Fruit fly (Drosophila melanogaster): ENCODE results near the gene gb.

DNA sequence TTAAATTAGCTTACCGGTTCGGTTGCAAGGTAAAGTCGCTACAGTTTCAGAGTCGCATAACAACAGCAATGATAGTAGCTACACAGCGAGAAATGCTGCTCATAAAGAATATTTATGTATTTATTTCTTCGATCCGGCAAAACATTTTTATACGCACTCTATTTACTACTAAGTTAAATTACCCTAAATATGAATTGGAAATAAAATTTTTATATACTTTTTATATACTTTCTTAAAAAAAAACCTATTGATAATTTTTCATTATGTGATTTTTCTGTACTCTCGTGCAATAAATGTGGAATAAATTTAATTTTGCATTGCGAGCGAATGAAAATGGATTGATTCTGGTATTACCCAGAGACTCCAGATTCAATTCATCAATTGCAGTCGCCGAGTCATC is 11.1 kb downstream of the gb start, which contains the start of gene Jhbp11:
- no peak for TF ChIP-seq dsx (GFP tag; optimal IDR thresholded peaks at IDR 0.05; ENCODE audit: poor library complexity, severe bottlenecking)
- TF ChIP-seq Sox14 (GFP tag; optimal IDR thresholded peaks at IDR 0.05) = no peak
- no peak for TF ChIP-seq ss (GFP tag; optimal IDR thresholded peaks at IDR 0.05)
- no peak for TF ChIP-seq salr (GFP tag; optimal IDR thresholded peaks at IDR 0.05)
- TF ChIP-seq Sox102F (GFP tag; optimal IDR thresholded peaks at IDR 0.05) = no peak
- TF ChIP-seq Gug (GFP tag; IDR thresholded peaks at IDR 0.05) = no peak
- TF ChIP-seq CG11294 (GFP tag; IDR thresholded peaks at IDR 0.05) = no peak
- TF ChIP-seq spab (GFP tag; optimal IDR thresholded peaks at IDR 0.05) = no peak
- no peak for TF ChIP-seq Ets96B (tag; optimal IDR thresholded peaks at IDR 0.05)
- TF ChIP-seq acj6 (GFP tag; optimal IDR thresholded peaks at IDR 0.05) = no peak
- TF ChIP-seq fkh (GFP tag; optimal IDR thresholded peaks at IDR 0.05) = no peak
